Fruit fly (Drosophila melanogaster) whole organism, embryonic: ENCODE results near the gene CG9992.

Experiments used
- CG1024 ChIP-seq: fragments of 200-800 bp; sonication (Bioruptor generic); IDR thresholded peaks from 2 replicates; pipeline ENCODE4 v1.3.6; 2022; ENCODE audit warnings: missing biosample characterization, missing genetic modification characterization
- CG10267 ChIP-seq: fragments of 200-800 bp; sonication (Bioruptor generic); optimal IDR thresholded peaks from 2 replicates; lab custom pipeline; 2018; ENCODE audit warnings: missing biosample characterization, mild to moderate bottlenecking, missing genetic modification characterization, moderate library complexity
- CG11504 ChIP-seq: fragments of 200-800 bp; sonication (Bioruptor generic); optimal IDR thresholded peaks from 3 replicates; lab custom pipeline; 2019; ENCODE audit warnings: missing biosample characterization, mild to moderate bottlenecking, missing genetic modification characterization, moderate library complexity
- CG12236 ChIP-seq: fragments of 200-800 bp; sonication (Bioruptor generic); optimal IDR thresholded peaks from 2 replicates; lab custom pipeline; 2016; ENCODE audit warnings: missing biosample characterization, missing genetic modification characterization
- CG12744 ChIP-seq: fragments of 200-800 bp; sonication (Bioruptor generic); optimal IDR thresholded peaks from 2 replicates; lab custom pipeline; 2016; ENCODE audit warnings: missing biosample characterization, missing genetic modification characterization
- CG13624 ChIP-seq: fragments of 200-800 bp; sonication (Bioruptor generic); optimal IDR thresholded peaks from 2 replicates; lab custom pipeline; 2016; ENCODE audit warnings: missing biosample characterization, missing genetic modification characterization
- CG14050 ChIP-seq: fragments of 200-800 bp; sonication (Bioruptor generic); IDR thresholded peaks from 3 replicates; pipeline ENCODE4 v1.3.6; 2022; ENCODE audit warnings: missing biosample characterization, missing genetic modification characterization
- CG15514 ChIP-seq: fragments of 200-800 bp; sonication (Bioruptor generic); optimal IDR thresholded peaks from 3 replicates; lab custom pipeline; 2017; ENCODE audit warnings: missing biosample characterization, missing genetic modification characterization, mild to moderate bottlenecking, moderate library complexity, missing genetic modification reagents
- CG16813 ChIP-seq: fragments of 200-800 bp; sonication (Bioruptor generic); IDR thresholded peaks from 3 replicates; pipeline ENCODE4 v1.3.6; 2022; ENCODE audit warnings: missing biosample characterization, missing genetic modification characterization; ENCODE audit not compliant: partially characterized antibody
- CG17328 ChIP-seq: fragments of 200-800 bp; sonication (Bioruptor generic); IDR thresholded peaks from 2 replicates; pipeline ENCODE4 v1.3.6; 2022; ENCODE audit warnings: missing biosample characterization, missing genetic modification characterization
- CG18262 ChIP-seq: fragments of 200-800 bp; optimal IDR thresholded peaks from 3 replicates; lab custom pipeline; 2019; ENCODE audit warnings: missing biosample characterization, mild to moderate bottlenecking, missing genetic modification characterization, moderate library complexity
- CG18764 ChIP-seq: fragments of 200-800 bp; sonication (Bioruptor generic); optimal IDR thresholded peaks from 3 replicates; lab custom pipeline; 2016; ENCODE audit warnings: missing biosample characterization, missing genetic modification characterization
- CG30403 ChIP-seq: fragments of 200-800 bp; sonication (Bioruptor generic); optimal IDR thresholded peaks from 3 replicates; lab custom pipeline; 2016; ENCODE audit warnings: missing biosample characterization, missing genetic modification characterization
- CG34224 ChIP-seq: fragments of 200-800 bp; sonication (Bioruptor generic); IDR thresholded peaks from 3 replicates; pipeline ENCODE4 v1.3.6; 2022; ENCODE audit warnings: missing biosample characterization, missing genetic modification characterization; ENCODE audit not compliant: partially characterized antibody
- CG3726 ChIP-seq: fragments of 200-800 bp; sonication (Bioruptor generic); IDR thresholded peaks from 3 replicates; pipeline ENCODE4, ENCODE4 v1.3.6; 2022; ENCODE audit warnings: missing biosample characterization, missing genetic modification characterization
- CG3847 ChIP-seq: fragments of 200-800 bp; sonication (Bioruptor generic); IDR thresholded peaks from 2 replicates; pipeline ENCODE4 v1.3.6; 2022; ENCODE audit warnings: missing biosample characterization, missing genetic modification characterization
- CG42726 ChIP-seq: fragments of 200-800 bp; sonication (Bioruptor generic); IDR thresholded peaks from 2 replicates; pipeline ENCODE4 v1.3.6; 2022; ENCODE audit warnings: missing biosample characterization, missing genetic modification characterization; ENCODE audit not compliant: partially characterized antibody
- CG4617 ChIP-seq: fragments of 200-800 bp; sonication (Bioruptor generic); optimal IDR thresholded peaks from 3 replicates; lab custom pipeline; 2016; ENCODE audit warnings: missing biosample characterization, missing genetic modification characterization, borderline replicate concordance
- CG8290 ChIP-seq, 3 experiments: fragments of 200-800 bp; sonication (Bioruptor generic); optimal IDR thresholded peaks; 2 replicates each; lab custom pipeline; 2016 to 2019; ENCODE audit warnings: missing biosample characterization in 3 of 3, missing genetic modification characterization in 3 of 3, mild to moderate bottlenecking in 2 of 3, moderate library complexity in 1 of 3
- Dp ChIP-seq: fragments of 200-800 bp; sonication (Bioruptor generic); optimal IDR thresholded peaks from 2 replicates; lab custom pipeline; 2018; ENCODE audit warnings: missing biosample characterization, mild to moderate bottlenecking, missing genetic modification characterization, moderate library complexity
- Dref ChIP-seq: fragments of 200-800 bp; sonication (Bioruptor generic); IDR thresholded peaks from 2 replicates; pipeline ENCODE4 v1.3.6; 2022; ENCODE audit warnings: missing biosample characterization, missing genetic modification characterization
- Elba2 ChIP-seq: fragments of 200-800 bp; sonication (Bioruptor generic); optimal IDR thresholded peaks from 3 replicates; lab custom pipeline; 2016; ENCODE audit warnings: missing biosample characterization, missing genetic modification characterization
- Ets65A ChIP-seq: fragments of 200-800 bp; sonication (Bioruptor generic); peaks from one replicate; lab custom pipeline; 2016; ENCODE audit warnings: missing biosample characterization, missing genetic modification characterization
- GATAe ChIP-seq: fragments of 200-800 bp; sonication (Bioruptor generic); conservative IDR thresholded peaks from 2 replicates; pipeline ENCODE4 v1.3.6; 2022; ENCODE audit warnings: missing biosample characterization, missing genetic modification characterization
- Gug ChIP-seq: fragments of 200-800 bp; sonication (Bioruptor generic); IDR thresholded peaks from 4 replicates; pipeline ENCODE4 v1.3.6; 2022; ENCODE audit warnings: missing biosample characterization, missing genetic modification characterization
- Hey ChIP-seq: fragments of 200-800 bp; sonication (Bioruptor generic); optimal IDR thresholded peaks from 3 replicates; lab custom pipeline; 2018; ENCODE audit warnings: missing biosample characterization, mild to moderate bottlenecking, missing genetic modification characterization
- Med ChIP-seq: fragments of 200-800 bp; sonication (Bioruptor generic); peaks from one replicate; lab custom pipeline; 2016; ENCODE audit warnings: missing biosample characterization, missing genetic modification characterization, mild to moderate bottlenecking, inconsistent platforms, moderate library complexity
- NC2β ChIP-seq: fragments of 200-800 bp; sonication (Bioruptor generic); optimal IDR thresholded peaks from 2 replicates; lab custom pipeline; 2016; ENCODE audit warnings: missing biosample characterization, missing genetic modification characterization
- Pdp1 ChIP-seq, 2 experiments: fragments of 200-800 bp; sonication (Bioruptor generic); optimal IDR thresholded peaks; 3 replicates each; lab custom pipeline; 2016; ENCODE audit warnings: missing biosample characterization in 2 of 2, missing genetic modification characterization in 2 of 2, mild to moderate bottlenecking in 1 of 2, moderate library complexity in 1 of 2
- Ptx1 ChIP-seq: fragments of 200-800 bp; sonication (Bioruptor generic); IDR thresholded peaks from 2 replicates; pipeline ENCODE4 v1.3.6; 2022; ENCODE audit warnings: missing biosample characterization, missing genetic modification characterization
- Rfx ChIP-seq: fragments of 200-800 bp; sonication (Bioruptor generic); IDR thresholded peaks from 2 replicates; pipeline ENCODE4 v1.3.6; 2022; ENCODE audit warnings: missing biosample characterization, missing genetic modification characterization
- Sin3A ChIP-seq: fragments of >200 bp; optimal IDR thresholded peaks from 2 replicates; lab custom pipeline; 2018
- Sry-δ ChIP-seq: fragments of 200-800 bp; sonication (Bioruptor generic); optimal IDR thresholded peaks from 2 replicates; lab custom pipeline; 2016; ENCODE audit warnings: missing biosample characterization, missing genetic modification characterization
- Ssrp ChIP-seq: fragments of 200-800 bp; sonication (Bioruptor generic); optimal IDR thresholded peaks from 2 replicates; lab custom pipeline; 2018; ENCODE audit warnings: missing biosample characterization, mild to moderate bottlenecking, missing genetic modification characterization, moderate library complexity
- ab ChIP-seq: fragments of 200-800 bp; sonication (Bioruptor generic); optimal IDR thresholded peaks from 2 replicates; lab custom pipeline; 2016; ENCODE audit warnings: missing biosample characterization, missing genetic modification characterization
- chinmo ChIP-seq: fragments of 200-800 bp; sonication (Bioruptor generic); IDR thresholded peaks from 4 replicates; pipeline ENCODE4 v1.3.6; 2022; ENCODE audit warnings: missing biosample characterization, missing genetic modification characterization; ENCODE audit not compliant: partially characterized antibody
- cwo ChIP-seq: fragments of 200-800 bp; sonication (Bioruptor generic); optimal IDR thresholded peaks from 3 replicates; lab custom pipeline; 2017; ENCODE audit warnings: missing biosample characterization, missing genetic modification characterization, mild to moderate bottlenecking, moderate library complexity, missing genetic modification reagents
- gfzf ChIP-seq: fragments of 200-800 bp; sonication (Bioruptor generic); optimal IDR thresholded peaks from 2 replicates; lab custom pipeline; 2016; ENCODE audit warnings: missing biosample characterization, mild to moderate bottlenecking, missing genetic modification characterization, moderate library complexity
- gro ChIP-seq: fragments of 200-800 bp; sonication (Bioruptor generic); optimal IDR thresholded peaks from 2 replicates; lab custom pipeline; 2016; ENCODE audit warnings: missing biosample characterization, missing genetic modification characterization
- kay ChIP-seq: fragments of 200-800 bp; sonication (Bioruptor generic); optimal IDR thresholded peaks from 2 replicates; lab custom pipeline; 2016; ENCODE audit warnings: missing biosample characterization, missing genetic modification characterization
- lmd ChIP-seq: fragments of 200-800 bp; sonication (Bioruptor generic); IDR thresholded peaks from 2 replicates; pipeline ENCODE4 v1.3.6; 2022; ENCODE audit warnings: missing biosample characterization, missing genetic modification characterization
- otp ChIP-seq: fragments of 200-800 bp; sonication (Bioruptor generic); IDR thresholded peaks from 3 replicates; pipeline ENCODE4, ENCODE4 v1.3.6; 2022; ENCODE audit warnings: missing biosample characterization, missing genetic modification characterization
- phol ChIP-seq: fragments of 200-800 bp; sonication (Bioruptor generic); optimal IDR thresholded peaks from 3 replicates; lab custom pipeline; 2018; ENCODE audit warnings: missing biosample characterization, mild to moderate bottlenecking, missing genetic modification characterization, moderate library complexity
- prd ChIP-seq, 3 experiments: fragments of >200 bp in 2 of 3; fragments of 200-800 bp in 1 of 3; sonication (Bioruptor generic) in 1 of 3; optimal IDR thresholded peaks in 2 of 3; IDR thresholded peaks in 1 of 3; 2 replicates in 2 of 3; 3 replicates in 1 of 3; pipeline versions ENCODE4 v1.3.6 to Lab custom; 2017 to 2022; ENCODE audit warnings: missing biosample characterization in 1 of 3, missing genetic modification characterization in 1 of 3
- row ChIP-seq: fragments of 200-800 bp; sonication (Bioruptor generic); IDR thresholded peaks from 3 replicates; pipeline ENCODE4 v1.3.6; 2022; ENCODE audit warnings: missing biosample characterization, missing genetic modification characterization
- sd ChIP-seq: fragments of 200-800 bp; sonication (Bioruptor generic); optimal IDR thresholded peaks from 3 replicates; lab custom pipeline; 2018; ENCODE audit warnings: missing biosample characterization, mild to moderate bottlenecking, missing genetic modification characterization, moderate library complexity
- slbo ChIP-seq: fragments of 200-800 bp; sonication (Bioruptor generic); IDR thresholded peaks from 2 replicates; pipeline ENCODE4 v1.3.6; 2022; ENCODE audit warnings: missing biosample characterization, missing genetic modification characterization
- sna ChIP-seq: fragments of 200-800 bp; sonication (Bioruptor generic); IDR thresholded peaks from 2 replicates; pipeline ENCODE4 v1.3.6; 2022; ENCODE audit warnings: missing biosample characterization, missing genetic modification characterization; ENCODE audit not compliant: partially characterized antibody
- trem ChIP-seq: fragments of 200-800 bp; optimal IDR thresholded peaks from 3 replicates; lab custom pipeline; 2019; ENCODE audit warnings: missing biosample characterization, mild to moderate bottlenecking, missing genetic modification characterization, moderate library complexity

The CG9992 gene

dm6 chrX:16350062-16350461 is 34.6 kb downstream of the CG9992 start, which contains the start of gene sl (continued):
- TF ChIP-seq CG42726 (GFP tag; lab: Robert Waterston, UW) (no peak), CG30403 (peak; percentile 16), CG12744 (GFP tag; lab: Kevin White, UChicago) (no peak), CG17328 (GFP tag; lab: Robert Waterston, UW) (0 out of 2 replicates have a peak, but pooled peaks have one; percentile 19), gro (GFP tag; lab: Kevin White, UChicago) (peak; percentile 41), CG15514 (peak; percentile 69), CG14050 (GFP tag; lab: Robert Waterston, UW) (no peak), Pdp1 (GFP tag; optimal IDR thresholded peaks at IDR 0.05; lab: Kevin White, UChicago) (peak in 1 of 2 experiments; percentile 71), Med (GFP tag; lab: Kevin White, UChicago) (peak; percentile 90), Elba2 (peak; percentile 40), row (GFP tag; lab: Robert Waterston, UW) (peak; percentile 83), CG10267 (tag; lab: Kevin White, UChicago) (peak; percentile 38), Hey (tag; lab: Kevin White, UChicago) (no peak), otp (GFP tag; lab: Robert Waterston, UW) (0 out of 3 replicates have a peak, but pooled peaks have one; percentile 10), Ssrp (tag; lab: Kevin White, UChicago) (no peak), CG18262 (tag; lab: Kevin White, UChicago) (no peak), ab (GFP tag; lab: Kevin White, UChicago) (no peak), GATAe (peak; percentile 78), CG16813 (GFP tag; lab: Robert Waterston, UW) (no peak), Dref (GFP tag; lab: Robert Waterston, UW) (0 out of 2 replicates have a peak, but pooled peaks have one; percentile 37), chinmo (GFP tag; lab: Robert Waterston, UW) (0 out of 4 replicates have a peak, but pooled peaks have one; percentile 47), CG8290 (GFP tag; optimal IDR thresholded peaks at IDR 0.05; lab: Kevin White, UChicago) (peak; percentile 4), CG8290 (tag; optimal IDR thresholded peaks at IDR 0.05; lab: Kevin White, UChicago) (no peak), trem (tag; lab: Kevin White, UChicago) (peak; percentile 30), CG1024 (GFP tag; lab: Robert Waterston, UW) (peak; percentile 74), CG13624 (peak; percentile 26), Ets65A (GFP tag; lab: Kevin White, UChicago) (peak; percentile 46), CG4617 (GFP tag; lab: Kevin White, UChicago) (peak; percentile 54), slbo (GFP tag; lab: Robert Waterston, UW) (peak; percentile 53), phol (tag; lab: Kevin White, UChicago) (peak; percentile 24), Ptx1 (GFP tag; lab: Robert Waterston, UW) (peak; percentile 29; the same call in 1 of the 2 replicates), Rfx (GFP tag; lab: Robert Waterston, UW) (peak; percentile 58), Sry-δ (GFP tag; lab: Kevin White, UChicago) (peak; percentile 22), gfzf (GFP tag; lab: Kevin White, UChicago) (peak; percentile 66), CG3847 (no peak; the same call in 1 of the 2 replicates), Sin3A (lab: Kevin White, UChicago) (peak; percentile 6), CG34224 (GFP tag; lab: Robert Waterston, UW) (peak; percentile 53; the same call in 2 of the 3 replicates), Gug (GFP tag; lab: Robert Waterston, UW) (no peak; the same call in 3 of the 4 replicates)

DNA sequence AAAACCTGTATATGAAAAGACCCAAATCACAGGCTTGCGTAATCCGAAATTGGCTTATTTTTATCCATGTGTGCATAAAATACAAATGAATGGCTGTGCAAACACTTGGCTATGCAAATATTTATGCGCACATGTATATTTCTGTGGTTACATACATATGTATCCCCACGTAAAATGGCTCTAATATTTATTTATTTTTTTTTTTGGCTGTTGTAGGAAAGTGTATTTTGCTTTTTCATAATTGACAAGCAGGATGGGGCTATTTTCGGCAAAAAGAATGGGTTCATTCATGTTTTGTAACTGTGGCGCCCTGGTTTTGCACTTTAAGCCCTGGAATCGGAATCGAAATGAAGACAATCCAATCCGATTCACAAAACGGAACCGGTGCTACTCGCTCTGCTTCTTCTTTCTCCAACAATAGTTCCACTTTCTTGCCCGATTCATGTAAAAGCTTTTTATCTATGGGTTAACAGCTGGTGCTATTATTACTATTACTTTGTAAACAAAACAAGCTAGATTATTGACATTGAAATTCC is 49.5 kb downstream of the CG9992 start:
- TF ChIP-seq Gug (GFP tag; lab: Robert Waterston, UW) (peak; percentile 83), CG18764 (GFP tag; lab: Kevin White, UChicago) (peak; percentile 60), cwo (peak; percentile 59), Dp (GFP tag; lab: Kevin White, UChicago) (no peak), sd (tag; lab: Kevin White, UChicago) (no peak), prd (optimal IDR thresholded peaks at IDR 0.05; lab: Kevin White, UChicago) (no peak), prd (GFP tag; IDR thresholded peaks at IDR 0.05; lab: Robert Waterston, UW) (peak; percentile 78), NC2β (peak; percentile 57), lmd (GFP tag; lab: Robert Waterston, UW) (peak; percentile 72), CG11504 (no peak), CG3726 (GFP tag; lab: Robert Waterston, UW) (no peak; the same call in 2 of the 3 replicates), CG8290 (GFP tag; optimal IDR thresholded peaks at IDR 0.05; lab: Kevin White, UChicago) (peak; percentile 5), CG8290 (tag; optimal IDR thresholded peaks at IDR 0.05; lab: Kevin White, UChicago) (peak in 1 of 2 experiments; percentile 79), CG12236 (GFP tag; lab: Kevin White, UChicago) (peak; percentile 42), sna (GFP tag; lab: Robert Waterston, UW) (no peak), kay (GFP tag; lab: Kevin White, UChicago) (peak; percentile 49)
